Fruit fly (Drosophila melanogaster) whole organism, prepupa: ENCODE data around the gene tai.

Source experiments
- Blimp-1 ChIP-seq: fragments of 200-800 bp; sonication (Bioruptor generic); optimal IDR thresholded peaks from 3 replicates; lab custom pipeline; 2017; ENCODE audit warnings: missing biosample characterization, missing genetic modification characterization, mild to moderate bottlenecking, moderate library complexity, missing genetic modification reagents
- CG10631 ChIP-seq: fragments of 200-800 bp; sonication (Bioruptor generic); optimal IDR thresholded peaks from 2 replicates; lab custom pipeline; 2016; ENCODE audit warnings: missing biosample characterization, missing genetic modification characterization
- CG10669 ChIP-seq: fragments of 200-800 bp; sonication (Bioruptor generic); optimal IDR thresholded peaks from 3 replicates; lab custom pipeline; 2018; ENCODE audit warnings: missing biosample characterization, mild to moderate bottlenecking, missing genetic modification characterization, moderate library complexity
- CG11294 ChIP-seq: fragments of 200-800 bp; sonication (Bioruptor generic); IDR thresholded peaks from 2 replicates; pipeline ENCODE4 v1.3.6; 2022; ENCODE audit warnings: missing biosample characterization, missing genetic modification characterization
- CG11762 ChIP-seq: fragments of 200-800 bp; sonication (Bioruptor generic); optimal IDR thresholded peaks from 3 replicates; lab custom pipeline; 2016; ENCODE audit warnings: missing biosample characterization, missing genetic modification characterization; ENCODE audit not compliant: insufficient read depth
- CG15336 ChIP-seq: fragments of 200-800 bp; sonication (Bioruptor generic); IDR thresholded peaks from 2 replicates; pipeline ENCODE4 v1.3.6; 2022; ENCODE audit warnings: missing biosample characterization, missing genetic modification characterization
- CG1621 ChIP-seq: fragments of 200-800 bp; sonication (Bioruptor generic); optimal IDR thresholded peaks from 3 replicates; lab custom pipeline; 2018; ENCODE audit warnings: missing biosample characterization, mild to moderate bottlenecking, missing genetic modification characterization
- CG16779 ChIP-seq: fragments of 200-800 bp; sonication (Bioruptor generic); optimal IDR thresholded peaks from 3 replicates; lab custom pipeline; 2017; ENCODE audit warnings: missing biosample characterization, mild to moderate bottlenecking, missing genetic modification characterization
- CG31627 ChIP-seq: fragments of 200-800 bp; sonication (Bioruptor generic); optimal IDR thresholded peaks from 3 replicates; lab custom pipeline; 2016; ENCODE audit warnings: missing biosample characterization, missing genetic modification characterization
- CG34406 ChIP-seq: fragments of 200-800 bp; sonication (Bioruptor generic); optimal IDR thresholded peaks from 3 replicates; lab custom pipeline; 2016; ENCODE audit warnings: missing biosample characterization, missing genetic modification characterization
- CG3919 ChIP-seq: fragments of 200-800 bp; sonication (Bioruptor generic); optimal IDR thresholded peaks from 3 replicates; lab custom pipeline; 2016; ENCODE audit warnings: missing biosample characterization, missing genetic modification characterization
- CG4318 ChIP-seq: fragments of 200-800 bp; sonication (Bioruptor generic); optimal IDR thresholded peaks from 3 replicates; lab custom pipeline; 2017; ENCODE audit warnings: missing biosample characterization, mild to moderate bottlenecking, missing genetic modification characterization
- CG6163 ChIP-seq: fragments of 200-800 bp; sonication (Bioruptor generic); IDR thresholded peaks from 3 replicates; pipeline ENCODE4 v1.3.6; 2022; ENCODE audit warnings: missing biosample characterization, missing genetic modification characterization
- CG6276 ChIP-seq: fragments of 200-800 bp; sonication (Bioruptor generic); optimal IDR thresholded peaks from 2 replicates; lab custom pipeline; 2017; ENCODE audit warnings: missing biosample characterization, mild to moderate bottlenecking, missing genetic modification characterization
- CG6792 ChIP-seq: fragments of 200-800 bp; sonication (Bioruptor generic); optimal IDR thresholded peaks from 3 replicates; lab custom pipeline; 2016; ENCODE audit warnings: missing biosample characterization, missing genetic modification characterization
- CG6808 ChIP-seq: fragments of 200-800 bp; sonication (Bioruptor generic); optimal IDR thresholded peaks from 3 replicates; lab custom pipeline; 2017; ENCODE audit warnings: missing biosample characterization, missing genetic modification characterization, mild to moderate bottlenecking, moderate library complexity, missing genetic modification reagents
- CG6854 ChIP-seq: fragments of 200-800 bp; sonication (Bioruptor generic); optimal IDR thresholded peaks from 2 replicates; lab custom pipeline; 2017; ENCODE audit warnings: missing biosample characterization, mild to moderate bottlenecking, missing genetic modification characterization
- CG7368 ChIP-seq: fragments of 200-800 bp; sonication (Bioruptor generic); optimal IDR thresholded peaks from 3 replicates; lab custom pipeline; 2016; ENCODE audit warnings: missing biosample characterization, missing genetic modification characterization
- CG8119 ChIP-seq: fragments of 200-800 bp; sonication (Bioruptor generic); IDR thresholded peaks from 3 replicates; pipeline ENCODE4 v1.3.6; 2022; ENCODE audit warnings: missing biosample characterization, missing genetic modification characterization
- CG8319 ChIP-seq: fragments of 200-800 bp; sonication (Bioruptor generic); optimal IDR thresholded peaks from 3 replicates; lab custom pipeline; 2016; ENCODE audit warnings: missing biosample characterization, missing genetic modification characterization
- CG9139 ChIP-seq: fragments of 200-800 bp; sonication (Bioruptor generic); optimal IDR thresholded peaks from 3 replicates; lab custom pipeline; 2017; ENCODE audit warnings: missing biosample characterization, mild to moderate bottlenecking, missing genetic modification characterization
- Eip75B ChIP-seq: fragments of 200-800 bp; sonication (Bioruptor generic); optimal IDR thresholded peaks from 3 replicates; lab custom pipeline; 2016; ENCODE audit warnings: missing biosample characterization, missing genetic modification characterization
- Eip78C ChIP-seq: fragments of 200-800 bp; sonication (Bioruptor generic); peaks from one replicate; lab custom pipeline; 2016; ENCODE audit warnings: missing biosample characterization, missing genetic modification characterization
- Eip93F ChIP-seq: fragments of 200-800 bp; sonication (Bioruptor generic); optimal IDR thresholded peaks from 2 replicates; lab custom pipeline; 2016; ENCODE audit warnings: missing biosample characterization, mild to moderate bottlenecking, missing genetic modification characterization
- Ets96B ChIP-seq: fragments of 200-800 bp; optimal IDR thresholded peaks from 2 replicates; lab custom pipeline; 2019; ENCODE audit warnings: missing biosample characterization, mild to moderate bottlenecking, missing genetic modification characterization, moderate library complexity
- Hr38 ChIP-seq: sonication (Bioruptor generic); optimal IDR thresholded peaks from 2 replicates; lab custom pipeline; 2016; ENCODE audit warnings: missing biosample characterization, missing genetic modification characterization
- Hr39 ChIP-seq: fragments of 200-800 bp; sonication (Bioruptor generic); optimal IDR thresholded peaks from 2 replicates; lab custom pipeline; 2016; ENCODE audit warnings: missing biosample characterization, missing genetic modification characterization
- Hr4 ChIP-seq: fragments of 200-800 bp; sonication (Bioruptor generic); optimal IDR thresholded peaks from 3 replicates; lab custom pipeline; 2016; ENCODE audit warnings: missing biosample characterization, missing genetic modification characterization
- Met ChIP-seq: fragments of 200-800 bp; sonication (Bioruptor generic); optimal IDR thresholded peaks from 3 replicates; lab custom pipeline; 2016; ENCODE audit warnings: missing biosample characterization, missing genetic modification characterization
- OdsH ChIP-seq: fragments of 200-800 bp; sonication (Bioruptor generic); optimal IDR thresholded peaks from 3 replicates; lab custom pipeline; 2016; ENCODE audit warnings: missing biosample characterization, missing genetic modification characterization
- Sox102F ChIP-seq: fragments of 200-800 bp; sonication (Bioruptor generic); optimal IDR thresholded peaks from 2 replicates; lab custom pipeline; 2016; ENCODE audit warnings: missing biosample characterization, mild to moderate bottlenecking, missing genetic modification characterization
- Sox14 ChIP-seq: fragments of 200-800 bp; sonication (Bioruptor generic); optimal IDR thresholded peaks from 3 replicates; lab custom pipeline; 2016; ENCODE audit warnings: missing biosample characterization, missing genetic modification characterization
- acj6 ChIP-seq: fragments of 200-800 bp; sonication (Bioruptor generic); optimal IDR thresholded peaks from 3 replicates; lab custom pipeline; 2016; ENCODE audit warnings: missing biosample characterization, missing genetic modification characterization
- cyc ChIP-seq: fragments of 200-800 bp; sonication (Bioruptor generic); optimal IDR thresholded peaks from 3 replicates; lab custom pipeline; 2016; ENCODE audit warnings: missing biosample characterization, missing genetic modification characterization
- dac ChIP-seq: fragments of 200-800 bp; sonication (Bioruptor generic); optimal IDR thresholded peaks from 2 replicates; lab custom pipeline; 2017; ENCODE audit warnings: missing biosample characterization, mild to moderate bottlenecking, missing genetic modification characterization
- eg ChIP-seq: fragments of 200-800 bp; sonication (Bioruptor generic); IDR thresholded peaks from 3 replicates; pipeline ENCODE4 v1.3.6; 2022; ENCODE audit warnings: missing biosample characterization, missing genetic modification characterization
- fd85E ChIP-seq: fragments of 200-800 bp; sonication (Bioruptor generic); optimal IDR thresholded peaks from 3 replicates; lab custom pipeline; 2016; ENCODE audit warnings: missing biosample characterization, missing genetic modification characterization
- fkh ChIP-seq: fragments of 200-800 bp; sonication (Bioruptor generic); optimal IDR thresholded peaks from 3 replicates; lab custom pipeline; 2017; ENCODE audit warnings: missing biosample characterization, mild to moderate bottlenecking, missing genetic modification characterization, moderate library complexity
- lz ChIP-seq: fragments of 200-800 bp; sonication (Bioruptor generic); optimal IDR thresholded peaks from 3 replicates; lab custom pipeline; 2016; ENCODE audit warnings: missing biosample characterization, missing genetic modification characterization
- net ChIP-seq: fragments of 200-800 bp; sonication (Bioruptor generic); optimal IDR thresholded peaks from 3 replicates; lab custom pipeline; 2016; ENCODE audit warnings: missing biosample characterization, missing genetic modification characterization
- pdm3 ChIP-seq: fragments of 200-800 bp; sonication (Bioruptor generic); optimal IDR thresholded peaks from 3 replicates; lab custom pipeline; 2016; ENCODE audit warnings: missing biosample characterization, missing genetic modification characterization
- salr ChIP-seq, 2 experiments: fragments of 200-800 bp; sonication (Bioruptor generic); optimal IDR thresholded peaks; 3 replicates each; lab custom pipeline; 2016 to 2018; ENCODE audit warnings: missing biosample characterization in 2 of 2, missing genetic modification characterization in 2 of 2, mild to moderate bottlenecking in 1 of 2
- spab ChIP-seq: fragments of 200-800 bp; sonication (Bioruptor generic); optimal IDR thresholded peaks from 2 replicates; lab custom pipeline; 2017; ENCODE audit warnings: missing biosample characterization, mild to moderate bottlenecking, missing genetic modification characterization, missing genetic modification reagents
- ss ChIP-seq, 2 experiments: fragments of 200-800 bp; sonication (Bioruptor generic); optimal IDR thresholded peaks; 2 replicates in 1 of 2; 3 replicates in 1 of 2; lab custom pipeline; 2017 to 2018; ENCODE audit warnings: mild to moderate bottlenecking in 2 of 2, missing biosample characterization in 2 of 2, missing genetic modification characterization in 2 of 2, moderate library complexity in 1 of 2
- svp ChIP-seq: fragments of 200-800 bp; sonication (Bioruptor generic); peaks from one replicate; lab custom pipeline; 2016; ENCODE audit warnings: missing biosample characterization, missing genetic modification characterization

tai gene

DNA sequence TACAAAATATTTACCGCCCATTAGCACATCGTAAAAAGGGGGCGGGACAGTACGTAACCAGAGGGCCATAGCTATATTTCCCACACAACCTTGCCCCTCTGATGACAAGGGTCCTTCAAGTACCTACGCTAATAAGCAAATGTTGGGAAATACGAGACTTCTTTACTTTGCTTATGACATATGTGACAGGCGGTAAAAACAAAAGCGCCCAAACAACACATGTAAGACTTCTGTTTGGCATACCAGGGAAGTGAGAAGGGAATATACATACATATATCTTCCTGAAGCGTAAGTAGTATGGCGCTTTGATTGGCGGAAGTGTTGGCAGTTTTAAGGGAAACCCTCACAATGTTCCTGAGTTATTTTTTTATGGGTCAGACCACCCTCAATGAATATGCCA is 20.8 kb upstream of the tai start:
- no peak for TF ChIP-seq Hr38
- no peak for TF ChIP-seq CG34406 (GFP tag; lab: Kevin White, UChicago)
- no peak for TF ChIP-seq CG6276
- TF ChIP-seq Ets96B (tag; lab: Kevin White, UChicago) = no peak

DNA sequence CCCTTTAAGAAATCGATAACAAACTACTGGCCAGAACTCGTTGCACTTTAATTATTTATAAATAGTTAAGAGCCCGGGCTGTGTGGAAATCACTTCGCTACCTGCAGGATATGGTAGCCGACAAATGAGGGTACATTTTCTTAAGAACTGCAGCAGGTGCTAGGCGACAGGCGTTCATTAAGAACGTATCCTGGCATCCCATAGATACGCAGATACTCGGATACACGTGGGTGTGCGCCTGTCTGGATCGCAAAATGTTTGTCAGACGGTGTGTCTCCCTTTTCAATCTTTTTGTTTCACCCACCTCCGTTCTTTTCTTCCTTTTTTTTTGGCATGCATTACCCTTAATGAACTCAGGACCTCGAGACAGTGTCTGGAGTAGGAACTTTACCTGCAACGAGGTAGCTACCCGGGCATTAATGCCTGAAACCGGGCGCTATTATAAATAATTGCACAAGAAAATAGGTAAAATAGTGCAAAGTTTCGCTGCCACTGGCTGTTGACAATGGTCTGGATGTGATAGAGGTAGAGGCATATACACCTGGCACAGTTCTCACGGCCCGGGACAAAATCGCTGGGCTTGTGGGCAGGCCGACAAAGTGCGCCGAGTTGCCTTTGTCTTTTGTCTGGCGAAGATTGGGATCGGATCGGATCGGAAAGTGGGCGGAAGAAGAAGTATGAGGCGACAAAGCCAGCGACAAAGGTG is 20.2 kb upstream of the tai start:
- 0 out of 3 replicates have a peak, but pooled peaks have one; percentile 11 for TF ChIP-seq CG6163 (GFP tag; lab: Robert Waterston, UW)
- TF ChIP-seq dac = no peak

DNA sequence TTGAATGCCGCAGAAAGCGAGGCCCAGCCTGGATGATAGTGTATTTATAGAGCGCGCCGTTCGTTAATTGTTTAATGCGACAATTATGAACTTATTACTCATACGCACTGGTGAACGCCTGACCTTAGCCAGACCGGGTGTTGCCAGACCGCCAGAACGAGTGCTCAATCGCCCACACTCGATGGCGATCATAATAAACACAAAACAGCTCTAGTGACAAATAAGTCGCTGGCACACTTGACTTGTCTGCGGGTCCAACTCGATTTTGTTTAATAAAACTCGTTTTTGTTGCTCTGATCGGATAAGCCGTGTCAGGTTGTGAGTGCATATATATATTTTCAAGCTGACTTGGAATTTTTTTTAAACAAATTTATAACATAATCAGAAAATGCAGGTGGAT is 18.4 kb upstream of the tai start:
- TF ChIP-seq CG10631 (GFP tag; lab: Kevin White, UChicago) (no peak), lz (GFP tag; lab: Kevin White, UChicago) (no peak), svp (GFP tag; lab: Kevin White, UChicago) (peak; percentile 67), Ets96B (tag; lab: Kevin White, UChicago) (no peak)

DNA sequence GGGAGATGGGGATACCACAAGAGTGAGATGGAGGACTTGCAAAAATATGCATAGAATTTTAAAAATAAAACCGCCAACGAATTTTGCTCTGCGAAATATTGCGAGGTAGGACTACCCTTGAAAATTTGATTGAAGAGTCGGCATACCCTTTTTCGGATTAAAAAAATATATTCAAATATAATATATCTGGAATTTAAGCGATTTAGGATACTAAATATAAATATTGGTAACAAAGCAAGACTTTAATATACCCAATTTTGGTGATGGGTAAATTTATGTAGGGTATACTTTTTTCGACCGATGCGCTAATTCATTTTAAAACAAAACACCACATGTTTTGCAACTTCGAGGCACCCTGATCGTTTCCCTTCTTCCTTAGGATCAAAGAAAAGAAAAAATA is 17.2 kb upstream of the tai start:
- TF ChIP-seq Blimp-1 (GFP tag; lab: Kevin White, UChicago) (no peak), CG15336 (GFP tag; lab: Robert Waterston, UW) (peak; percentile 56), CG6854 (GFP tag; lab: Kevin White, UChicago) (no peak), pdm3 (GFP tag; lab: Kevin White, UChicago) (peak; percentile 18), CG11762 (GFP tag; lab: Kevin White, UChicago) (no peak), CG4318 (GFP tag; lab: Kevin White, UChicago) (no peak), lz (GFP tag; lab: Kevin White, UChicago) (no peak), Eip75B (GFP tag; lab: Kevin White, UChicago) (peak; percentile 21), CG8119 (GFP tag; lab: Robert Waterston, UW) (peak; percentile 49; the same call in 1 of the 3 replicates), CG6163 (GFP tag; lab: Robert Waterston, UW) (peak; percentile 66; the same call in 2 of the 3 replicates), CG16779 (tag; lab: Kevin White, UChicago) (no peak), eg (GFP tag; lab: Robert Waterston, UW) (peak; percentile 54), cyc (no peak), Met (GFP tag; lab: Kevin White, UChicago) (no peak), acj6 (GFP tag; lab: Kevin White, UChicago) (no peak), Hr39 (GFP tag; lab: Kevin White, UChicago) (no peak), dac (no peak), fkh (GFP tag; lab: Kevin White, UChicago) (no peak), CG7368 (no peak), Eip78C (peak; percentile 71), Sox102F (no peak), CG1621 (tag; lab: Kevin White, UChicago) (no peak), CG31627 (GFP tag; lab: Kevin White, UChicago) (no peak), Eip93F (GFP tag; lab: Kevin White, UChicago) (no peak), fd85E (GFP tag; lab: Kevin White, UChicago) (no peak), CG8319 (GFP tag; lab: Kevin White, UChicago) (no peak), CG11294 (GFP tag; lab: Robert Waterston, UW) (no peak), CG6792 (GFP tag; lab: Kevin White, UChicago) (no peak), CG9139 (GFP tag; lab: Kevin White, UChicago) (no peak), spab (GFP tag; lab: Kevin White, UChicago) (no peak), OdsH (GFP tag; lab: Kevin White, UChicago) (peak; percentile 12), svp (GFP tag; lab: Kevin White, UChicago) (peak; percentile 3), CG6808 (no peak), CG10669 (peak; percentile 32), net (GFP tag; lab: Kevin White, UChicago) (no peak), ss (GFP tag; optimal IDR thresholded peaks at IDR 0.05; lab: Kevin White, UChicago) (no peak), CG34406 (GFP tag; lab: Kevin White, UChicago) (no peak), Hr4 (GFP tag; lab: Kevin White, UChicago) (peak; percentile 11), CG3919 (GFP tag; lab: Kevin White, UChicago) (no peak), Ets96B (tag; lab: Kevin White, UChicago) (peak; percentile 39), Sox14 (GFP tag; lab: Kevin White, UChicago) (no peak), salr (GFP tag; optimal IDR thresholded peaks at IDR 0.05; lab: Kevin White, UChicago) (no peak)
